Worm (Caenorhabditis elegans) whole organism, midembryonic: Measurements from ENCODE around the gene C50C3.19.

Experiments used
- T22C8.4 ChIP-seq: fragments of 200-800 bp; sonication (Bioruptor generic); IDR thresholded peaks from 2 replicates; pipeline ENCODE4 v1.3.6; 2022; ENCODE audit warnings: missing genetic modification characterization, missing compliant biosample characterization
- flt-1 ChIP-seq: fragments of 200-800 bp; sonication (Bioruptor generic); IDR thresholded peaks from 2 replicates; pipeline ENCODE4 v1.3.6; 2022; ENCODE audit warnings: missing genetic modification characterization, missing compliant biosample characterization

DNA sequence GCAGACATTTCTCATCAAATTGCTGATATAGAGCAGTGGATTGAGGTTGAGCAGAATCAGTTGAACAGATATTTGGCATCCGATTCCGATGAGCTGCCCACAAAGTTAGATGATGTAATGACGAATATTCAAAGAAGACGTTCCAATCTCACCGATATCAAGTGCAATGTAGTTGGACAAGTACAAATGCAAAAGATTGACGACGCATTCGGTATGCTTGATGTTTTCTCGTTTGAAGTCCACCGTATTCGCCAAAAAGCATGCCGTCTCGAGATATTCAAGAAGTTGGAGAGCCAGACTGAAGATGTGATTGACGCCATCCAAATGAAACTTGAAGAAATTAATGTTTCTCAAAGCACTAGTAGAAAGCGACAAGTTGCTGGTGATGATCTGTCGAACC is 5.5 kb upstream of the C50C3.19 start:
- TF ChIP-seq T22C8.4 (GFP tag; lab: Robert Waterston, UW): no peak
- no peak for TF ChIP-seq flt-1 (GFP tag; lab: Robert Waterston, UW)
